Fruit fly (Drosophila melanogaster) whole organism, embryonic: ENCODE results near the gene CG44008.

Source experiments
- Asciz ChIP-seq: fragments of 200-800 bp; sonication (Bioruptor generic); optimal IDR thresholded peaks from 2 replicates; lab custom pipeline; 2017; ENCODE audit warnings: missing biosample characterization, mild to moderate bottlenecking, missing genetic modification characterization, missing genetic modification reagents
- Blimp-1 ChIP-seq: fragments of 200-800 bp; sonication (Bioruptor generic); optimal IDR thresholded peaks from 3 replicates; lab custom pipeline; 2018; ENCODE audit warnings: missing biosample characterization, missing genetic modification characterization, mild to moderate bottlenecking, moderate library complexity, missing genetic modification reagents
- CG1024 ChIP-seq: fragments of 200-800 bp; sonication (Bioruptor generic); IDR thresholded peaks from 2 replicates; pipeline ENCODE4 v1.3.6; 2022; ENCODE audit warnings: missing biosample characterization, missing genetic modification characterization
- CG10267 ChIP-seq: fragments of 200-800 bp; sonication (Bioruptor generic); optimal IDR thresholded peaks from 2 replicates; lab custom pipeline; 2018; ENCODE audit warnings: missing biosample characterization, mild to moderate bottlenecking, missing genetic modification characterization, moderate library complexity
- CG10979 ChIP-seq: fragments of 200-800 bp; sonication (Bioruptor generic); optimal IDR thresholded peaks from 2 replicates; lab custom pipeline; 2018; ENCODE audit warnings: missing biosample characterization, mild to moderate bottlenecking, missing genetic modification characterization, moderate library complexity
- CG11093 ChIP-seq: fragments of 200-800 bp; sonication (Bioruptor generic); IDR thresholded peaks from 3 replicates; pipeline ENCODE4 v1.3.6; 2022; ENCODE audit warnings: missing biosample characterization, missing genetic modification characterization
- CG11695 ChIP-seq: fragments of 200-800 bp; sonication (Bioruptor generic); IDR thresholded peaks from 3 replicates; pipeline ENCODE4 v1.3.6; 2022; ENCODE audit warnings: missing biosample characterization, missing genetic modification characterization
- CG11723 ChIP-seq: fragments of 200-800 bp; sonication (Bioruptor generic); optimal IDR thresholded peaks from 2 replicates; lab custom pipeline; 2017; ENCODE audit warnings: missing biosample characterization, mild to moderate bottlenecking, missing genetic modification characterization
- CG12744 ChIP-seq: fragments of 200-800 bp; sonication (Bioruptor generic); optimal IDR thresholded peaks from 2 replicates; lab custom pipeline; 2016; ENCODE audit warnings: missing biosample characterization, missing genetic modification characterization
- CG12769 ChIP-seq: fragments of 200-800 bp; sonication (Bioruptor generic); optimal IDR thresholded peaks from 2 replicates; lab custom pipeline; 2019; ENCODE audit warnings: missing biosample characterization, mild to moderate bottlenecking, missing genetic modification characterization, moderate library complexity
- CG15269 ChIP-seq: fragments of 200-800 bp; sonication (Bioruptor generic); optimal IDR thresholded peaks from 2 replicates; lab custom pipeline; 2018; ENCODE audit warnings: missing biosample characterization, mild to moderate bottlenecking, missing genetic modification characterization, moderate library complexity
- CG15601 ChIP-seq: fragments of 200-800 bp; sonication (Bioruptor generic); optimal IDR thresholded peaks from 3 replicates; lab custom pipeline; 2019; ENCODE audit warnings: missing biosample characterization, mild to moderate bottlenecking, missing genetic modification characterization, moderate library complexity
- CG1603 ChIP-seq: fragments of 200-800 bp; sonication (Bioruptor generic); optimal IDR thresholded peaks from 2 replicates; lab custom pipeline; 2019; ENCODE audit warnings: missing biosample characterization, mild to moderate bottlenecking, missing genetic modification characterization, moderate library complexity
- CG17568 ChIP-seq: fragments of 200-800 bp; sonication (Bioruptor generic); optimal IDR thresholded peaks from 2 replicates; lab custom pipeline; 2018; ENCODE audit warnings: missing biosample characterization, mild to moderate bottlenecking, missing genetic modification characterization, moderate library complexity
- CG17612 ChIP-seq: fragments of 200-800 bp; sonication (Bioruptor generic); IDR thresholded peaks from 2 replicates; pipeline ENCODE4 v1.3.6; 2022; ENCODE audit warnings: missing biosample characterization, missing genetic modification characterization
- CG1792 ChIP-seq: fragments of 200-800 bp; sonication (Bioruptor generic); optimal IDR thresholded peaks from 2 replicates; lab custom pipeline; 2016; ENCODE audit warnings: missing biosample characterization, missing genetic modification characterization
- CG18476 ChIP-seq: fragments of 200-800 bp; sonication (Bioruptor generic); optimal IDR thresholded peaks from 2 replicates; lab custom pipeline; 2016; ENCODE audit warnings: missing biosample characterization, mild to moderate bottlenecking, missing genetic modification characterization
- CG2129 ChIP-seq: fragments of 200-800 bp; sonication (Bioruptor generic); IDR thresholded peaks from 2 replicates; pipeline ENCODE4 v1.3.6; 2022; ENCODE audit warnings: missing biosample characterization, missing genetic modification characterization; ENCODE audit not compliant: partially characterized antibody
- CG31388 ChIP-seq: fragments of 200-800 bp; sonication (Bioruptor generic); optimal IDR thresholded peaks from 2 replicates; lab custom pipeline; 2016; ENCODE audit warnings: missing biosample characterization, missing genetic modification characterization
- CG6854 ChIP-seq: fragments of 200-800 bp; sonication (Bioruptor generic); optimal IDR thresholded peaks from 3 replicates; lab custom pipeline; 2017; ENCODE audit warnings: missing biosample characterization, mild to moderate bottlenecking, missing genetic modification characterization
- CG9215 ChIP-seq: fragments of 200-800 bp; sonication (Bioruptor generic); IDR thresholded peaks from 2 replicates; pipeline ENCODE4 v1.3.6; 2022; ENCODE audit warnings: missing biosample characterization, missing genetic modification characterization
- CG9609 ChIP-seq: fragments of 200-800 bp; sonication (Bioruptor generic); optimal IDR thresholded peaks from 3 replicates; lab custom pipeline; 2016; ENCODE audit warnings: missing biosample characterization, missing genetic modification characterization
- CkIIα-i1 ChIP-seq: fragments of 200-800 bp; sonication (Bioruptor generic); IDR thresholded peaks from 2 replicates; pipeline ENCODE4 v1.3.6; 2022; ENCODE audit warnings: missing biosample characterization, missing genetic modification characterization
- Deaf1 ChIP-seq: fragments of 200-800 bp; optimal IDR thresholded peaks from 3 replicates; lab custom pipeline; 2019; ENCODE audit warnings: missing biosample characterization, mild to moderate bottlenecking, missing genetic modification characterization, moderate library complexity
- Dll ChIP-seq: fragments of 200-800 bp; sonication (Bioruptor generic); IDR thresholded peaks from 4 replicates; pipeline ENCODE4 v1.3.6; 2022; ENCODE audit warnings: missing biosample characterization, missing genetic modification characterization; ENCODE audit not compliant: partially characterized antibody
- Ets65A ChIP-seq: fragments of 200-800 bp; sonication (Bioruptor generic); peaks from one replicate; lab custom pipeline; 2016; ENCODE audit warnings: missing biosample characterization, missing genetic modification characterization
- HHEX ChIP-seq: fragments of 200-800 bp; sonication (Bioruptor generic); optimal IDR thresholded peaks from 3 replicates; lab custom pipeline; 2017; ENCODE audit warnings: missing biosample characterization, mild to moderate bottlenecking, missing genetic modification characterization, missing genetic modification reagents
- HLH3B ChIP-seq: fragments of 200-800 bp; sonication (Bioruptor generic); IDR thresholded peaks from 2 replicates; pipeline ENCODE4 v1.3.6; 2022; ENCODE audit warnings: missing biosample characterization, missing genetic modification characterization
- Hey ChIP-seq: fragments of 200-800 bp; sonication (Bioruptor generic); optimal IDR thresholded peaks from 3 replicates; lab custom pipeline; 2018; ENCODE audit warnings: missing biosample characterization, mild to moderate bottlenecking, missing genetic modification characterization
- Hr3 ChIP-seq: fragments of 200-800 bp; sonication (Bioruptor generic); optimal IDR thresholded peaks from 3 replicates; lab custom pipeline; 2016; ENCODE audit warnings: missing biosample characterization, missing genetic modification characterization
- Hsf ChIP-seq: fragments of 200-800 bp; sonication (Bioruptor generic); optimal IDR thresholded peaks from 3 replicates; lab custom pipeline; 2016; ENCODE audit warnings: missing biosample characterization, missing genetic modification characterization
- Lim3 ChIP-seq: fragments of 200-800 bp; sonication (Bioruptor generic); IDR thresholded peaks from 2 replicates; pipeline ENCODE4 v1.3.6; 2022; ENCODE audit warnings: missing biosample characterization, missing genetic modification characterization
- Mrtf ChIP-seq: fragments of 200-800 bp; sonication (Bioruptor generic); IDR thresholded peaks from 3 replicates; pipeline ENCODE4 v1.3.6; 2022; ENCODE audit warnings: missing biosample characterization, missing genetic modification characterization
- Neu2 ChIP-seq: fragments of 200-800 bp; sonication (Bioruptor generic); optimal IDR thresholded peaks from 3 replicates; lab custom pipeline; 2016; ENCODE audit warnings: missing biosample characterization, missing genetic modification characterization, borderline replicate concordance
- Opbp ChIP-seq: fragments of 200-800 bp; sonication (Bioruptor generic); IDR thresholded peaks from 3 replicates; pipeline ENCODE4 v1.3.6; 2022; ENCODE audit warnings: missing biosample characterization, missing genetic modification characterization; ENCODE audit not compliant: partially characterized antibody
- Sox100B ChIP-seq: fragments of 200-800 bp; sonication (Bioruptor generic); optimal IDR thresholded peaks from 3 replicates; lab custom pipeline; 2018; ENCODE audit warnings: missing biosample characterization, mild to moderate bottlenecking, missing genetic modification characterization
- Taf1 ChIP-seq: fragments of 200-800 bp; sonication (Bioruptor generic); IDR thresholded peaks from 2 replicates; pipeline ENCODE4 v1.3.6; 2022; ENCODE audit warnings: missing biosample characterization, missing genetic modification characterization
- bbx ChIP-seq: fragments of 200-800 bp; sonication (Bioruptor generic); IDR thresholded peaks from 2 replicates; pipeline ENCODE4 v1.3.6; 2022; ENCODE audit warnings: missing biosample characterization, missing genetic modification characterization; ENCODE audit not compliant: partially characterized antibody
- bsh ChIP-seq, 2 experiments: fragments of 200-800 bp; sonication (Bioruptor generic); optimal IDR thresholded peaks; 2 replicates each; lab custom pipeline; 2017 to 2018; ENCODE audit warnings: mild to moderate bottlenecking in 2 of 2, missing biosample characterization in 2 of 2, missing genetic modification characterization in 2 of 2, moderate library complexity in 1 of 2
- da ChIP-seq: fragments of 200-800 bp; sonication (Bioruptor generic); optimal IDR thresholded peaks from 2 replicates; lab custom pipeline; 2016; ENCODE audit warnings: missing biosample characterization, missing genetic modification characterization
- dpn ChIP-seq, 2 experiments: fragments of 200-800 bp; sonication (Bioruptor generic); optimal IDR thresholded peaks; 3 replicates each; lab custom pipeline; 2016; ENCODE audit warnings: missing biosample characterization in 2 of 2, missing genetic modification characterization in 2 of 2
- ind ChIP-seq: fragments of 200-800 bp; sonication (Bioruptor generic); optimal IDR thresholded peaks from 3 replicates; lab custom pipeline; 2016; ENCODE audit warnings: missing biosample characterization, missing genetic modification characterization
- jigr1 ChIP-seq: fragments of 200-800 bp; sonication (Bioruptor generic); IDR thresholded peaks from 3 replicates; pipeline ENCODE4 v1.3.6; 2022; ENCODE audit warnings: missing biosample characterization, missing genetic modification characterization
- org-1 ChIP-seq: fragments of 200-800 bp; sonication (Bioruptor generic); optimal IDR thresholded peaks from 2 replicates; lab custom pipeline; 2017; ENCODE audit warnings: missing biosample characterization, missing genetic modification characterization
- otp ChIP-seq: fragments of 200-800 bp; sonication (Bioruptor generic); IDR thresholded peaks from 3 replicates; pipeline ENCODE4, ENCODE4 v1.3.6; 2022; ENCODE audit warnings: missing biosample characterization, missing genetic modification characterization
- sens ChIP-seq: fragments of 200-800 bp; sonication (Bioruptor generic); peaks from one replicate; lab custom pipeline; 2016; ENCODE audit warnings: missing biosample characterization, missing genetic modification characterization
- stwl ChIP-seq: fragments of 200-800 bp; sonication (Bioruptor generic); optimal IDR thresholded peaks from 3 replicates; lab custom pipeline; 2018; ENCODE audit warnings: missing biosample characterization, mild to moderate bottlenecking, missing genetic modification characterization, moderate library complexity
- tll ChIP-seq, 2 experiments: fragments of 200-800 bp in 1 of 2; fragments of >200 bp in 1 of 2; sonication (Bioruptor generic) in 1 of 2; optimal IDR thresholded peaks; 2 replicates each; lab custom pipeline; 2017 to 2019; ENCODE audit warnings: missing biosample characterization in 2 of 2, missing genetic modification characterization in 2 of 2, mild to moderate bottlenecking in 1 of 2, moderate library complexity in 1 of 2
- trh ChIP-seq: fragments of 200-800 bp; sonication (Bioruptor generic); optimal IDR thresholded peaks from 2 replicates; lab custom pipeline; 2016; ENCODE audit warnings: missing biosample characterization, missing genetic modification characterization
- vnd ChIP-seq: fragments of 200-800 bp; sonication (Bioruptor generic); IDR thresholded peaks from 3 replicates; pipeline ENCODE4 v1.3.6; 2022; ENCODE audit warnings: missing biosample characterization, missing genetic modification characterization; ENCODE audit not compliant: partially characterized antibody
- yki ChIP-seq: fragments of >200 bp; optimal IDR thresholded peaks from 3 replicates; lab custom pipeline; 2018

The CG44008 gene

DNA sequence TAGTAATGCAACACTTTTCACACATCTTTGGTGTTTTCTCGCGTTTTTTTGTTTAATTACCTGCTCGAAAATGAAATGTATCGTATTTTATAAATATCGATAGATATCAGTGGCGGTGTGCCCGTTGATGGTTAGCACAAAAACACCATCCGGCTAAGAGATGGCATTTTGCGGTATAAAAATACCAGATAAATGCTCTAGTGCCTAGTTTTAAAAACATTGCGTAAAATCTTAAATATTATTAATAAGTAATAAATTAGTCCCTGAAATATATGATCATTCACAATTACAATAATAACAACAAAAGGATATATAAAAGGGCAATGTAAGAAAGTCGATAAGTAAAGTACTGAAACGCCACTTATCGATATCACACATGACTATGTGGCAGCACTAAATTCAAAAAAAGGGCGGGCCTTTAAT lies 28.6 kb downstream of the CG44008 start, which contains the start of gene CycY (continued):
- peak; percentile 84 for TF ChIP-seq Dll (GFP tag; lab: Robert Waterston, UW)
- no peak for TF ChIP-seq org-1
- TF ChIP-seq CG17612 (GFP tag; lab: Robert Waterston, UW): no peak
- TF ChIP-seq CG9215 (GFP tag; lab: Robert Waterston, UW): no peak
- no peak for TF ChIP-seq HLH3B
- peak; percentile 80 for TF ChIP-seq sens (GFP tag; lab: Kevin White, UChicago)
- peak; percentile 29 for TF ChIP-seq CG1603 (tag; lab: Kevin White, UChicago)
- TF ChIP-seq CG1792 (GFP tag; lab: Kevin White, UChicago): no peak
- TF ChIP-seq dpn (GFP tag; optimal IDR thresholded peaks at IDR 0.05; lab: Kevin White, UChicago): peak in 1 of 2 experiments; percentile 10
- no peak for TF ChIP-seq Hsf (GFP tag; lab: Kevin White, UChicago)
- no peak for TF ChIP-seq CG12769
- peak; percentile 19 for TF ChIP-seq Blimp-1
- TF ChIP-seq Mrtf (GFP tag; lab: Robert Waterston, UW): no peak
- TF ChIP-seq CG11695 (GFP tag; lab: Robert Waterston, UW): no peak
- TF ChIP-seq trh (GFP tag; lab: Kevin White, UChicago): no peak
- no peak for TF ChIP-seq CG15269 (tag; lab: Kevin White, UChicago)
- no peak for TF ChIP-seq CG11093 (GFP tag; lab: Robert Waterston, UW)
- no peak for TF ChIP-seq CG9609 (GFP tag; lab: Kevin White, UChicago)
- TF ChIP-seq Deaf1 (tag; lab: Kevin White, UChicago): no peak
- TF ChIP-seq CkIIα-i1: no peak
- TF ChIP-seq ind: no peak
- TF ChIP-seq HHEX (GFP tag; lab: Kevin White, UChicago): no peak
- TF ChIP-seq Opbp (GFP tag; lab: Robert Waterston, UW): peak; percentile 65; the same call in 2 of the 3 replicates
- TF ChIP-seq CG10267 (tag; lab: Kevin White, UChicago): peak; percentile 73
- TF ChIP-seq CG10979 (tag; lab: Kevin White, UChicago): no peak
- TF ChIP-seq CG1024 (GFP tag; lab: Robert Waterston, UW): no peak
- TF ChIP-seq Hey (tag; lab: Kevin White, UChicago): no peak
- no peak for TF ChIP-seq otp
- TF ChIP-seq Ets65A (GFP tag; lab: Kevin White, UChicago): no peak
- no peak for TF ChIP-seq CG11723 (GFP tag; lab: Kevin White, UChicago)
- TF ChIP-seq vnd (GFP tag; lab: Robert Waterston, UW): peak; percentile 41; the same call in 1 of the 3 replicates
- TF ChIP-seq CG15601 (tag; lab: Kevin White, UChicago): peak; percentile 35
- no peak for TF ChIP-seq da (GFP tag; lab: Kevin White, UChicago)
- TF ChIP-seq CG2129 (GFP tag; lab: Robert Waterston, UW): peak; percentile 67
- no peak for TF ChIP-seq tll (GFP tag; optimal IDR thresholded peaks at IDR 0.05; lab: Kevin White, UChicago)
- no peak for TF ChIP-seq Asciz
- TF ChIP-seq CG17568: no peak
- no peak for TF ChIP-seq CG18476 (GFP tag; lab: Kevin White, UChicago)
- TF ChIP-seq Hr3 (GFP tag; lab: Kevin White, UChicago): no peak
- no peak for TF ChIP-seq jigr1 (GFP tag; lab: Robert Waterston, UW)
- no peak for TF ChIP-seq Lim3 (GFP tag; lab: Robert Waterston, UW)
- no peak for TF ChIP-seq Sox100B
- no peak for TF ChIP-seq CG31388 (GFP tag; lab: Kevin White, UChicago)
- TF ChIP-seq bbx (GFP tag; lab: Robert Waterston, UW): peak; percentile 51; the same call in 1 of the 2 replicates
- TF ChIP-seq Neu2 (GFP tag; lab: Kevin White, UChicago): no peak
- TF ChIP-seq Taf1 (GFP tag; lab: Robert Waterston, UW): no peak
- TF ChIP-seq CG6854 (GFP tag; lab: Kevin White, UChicago): no peak
- peak; percentile 86 for TF ChIP-seq stwl (tag; lab: Kevin White, UChicago)
- peak in 1 of 2 experiments; percentile 14 for TF ChIP-seq bsh (GFP tag; optimal IDR thresholded peaks at IDR 0.05; lab: Kevin White, UChicago)
- no peak for TF ChIP-seq yki (lab: Kevin White, UChicago)
- TF ChIP-seq CG12744 (GFP tag; lab: Kevin White, UChicago): no peak
